Worm (Caenorhabditis elegans) whole organism, L4 larva: ENCODE measurements around the gene gcy-32.

ENCODE experiments used
- F44E2.7 ChIP-seq: fragments of 200-800 bp; sonication (Bioruptor generic); IDR thresholded peaks from 2 replicates; pipeline ENCODE4 v2.1.2; 2022; ENCODE audit warnings: missing genetic modification characterization, missing compliant biosample characterization
- Y105C5A.15 ChIP-seq: fragments of 200-800 bp; sonication (Bioruptor generic); IDR thresholded peaks from 2 replicates; pipeline ENCODE4 v1.3.6; 2022; ENCODE audit warnings: missing genetic modification characterization, missing compliant biosample characterization
- aly-2 ChIP-seq: sonication (generic microtip); optimal IDR thresholded peaks from 2 replicates; lab custom pipeline; 2018; ENCODE audit warnings: missing biosample characterization, missing genetic modification characterization
- ces-1 ChIP-seq: fragments of 150-350 bp; sonication (generic microtip); optimal IDR thresholded peaks from 4 replicates; lab custom pipeline; 2014; ENCODE audit warnings: missing biosample characterization, missing genetic modification reagents, missing genetic modification characterization
- nhr-111 ChIP-seq: fragments of 200-800 bp; sonication (Bioruptor generic); optimal IDR thresholded peaks from 2 replicates; lab custom pipeline; 2018; ENCODE audit warnings: mild to moderate bottlenecking, missing genetic modification characterization, missing compliant biosample characterization
- nhr-42 ChIP-seq: fragments of 200-800 bp; sonication (Bioruptor generic); IDR thresholded peaks from 2 replicates; pipeline ENCODE4 v1.3.6; 2022; ENCODE audit warnings: missing genetic modification characterization, missing compliant biosample characterization
- nhr-48 ChIP-seq: sonication (generic microtip); optimal IDR thresholded peaks from 2 replicates; lab custom pipeline; 2016; ENCODE audit warnings: mild to moderate bottlenecking, missing genetic modification characterization, missing compliant biosample characterization
- nhr-77 ChIP-seq: fragments of 150-350 bp; optimal IDR thresholded peaks from 2 replicates; lab custom pipeline; 2014; ENCODE audit warnings: missing biosample characterization, missing genetic modification characterization
- snpc-4 ChIP-seq: fragments of 150-350 bp; optimal IDR thresholded peaks from 2 replicates; lab custom pipeline; 2014; ENCODE audit warnings: missing biosample characterization, missing genetic modification characterization
- unc-62 ChIP-seq, 3 experiments: fragments of 150-350 bp in 1 of 3; sonication (generic microtip); optimal IDR thresholded peaks in 2 of 3; peaks in 1 of 3; 1 replicate in 1 of 3; 2 replicates in 2 of 3; lab custom pipeline; 2014 to 2017; ENCODE audit warnings: missing biosample characterization in 3 of 3, missing genetic modification characterization in 3 of 3, missing genetic modification reagents in 3 of 3, missing genotype in 1 of 3
- zip-11 ChIP-seq: fragments of 200-800 bp; sonication (Bioruptor generic); IDR thresholded peaks from 2 replicates; pipeline ENCODE4 v1.3.6; 2022; ENCODE audit warnings: missing genetic modification characterization, missing compliant biosample characterization
- ztf-11 ChIP-seq: fragments of 150-350 bp; optimal IDR thresholded peaks from 2 replicates; lab custom pipeline; 2014; ENCODE audit warnings: missing biosample characterization, missing genetic modification characterization

DNA sequence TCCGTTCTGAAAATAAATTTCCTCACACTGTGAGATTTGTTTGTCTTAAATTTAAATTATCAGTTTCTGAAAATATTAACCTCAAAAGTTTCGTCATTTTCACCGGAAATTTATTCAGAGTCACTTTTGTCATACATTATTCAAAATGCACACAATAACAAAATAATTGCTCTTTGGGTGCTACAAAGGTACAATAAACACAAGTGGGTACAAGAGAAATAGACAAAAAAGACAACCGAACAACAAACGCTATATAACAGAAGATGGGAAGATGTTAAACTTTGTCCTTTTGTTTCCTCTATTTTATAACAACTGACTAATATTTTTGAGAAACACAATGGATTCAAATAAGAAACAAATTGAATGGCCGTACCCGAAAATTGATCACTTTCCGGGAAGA is 45.7 kb downstream of the gcy-32 start:
- TF ChIP-seq nhr-48 (no peak), unc-62 (GFP tag; optimal IDR thresholded peaks at IDR 0.05 in 1 of 2; lab: Kevin White, UChicago) (no peak), unc-62 (tag; optimal IDR thresholded peaks at IDR 0.05; lab: Kevin White, UChicago) (no peak), nhr-42 (GFP tag; lab: Robert Waterston, UW) (no peak), Y105C5A.15 (GFP tag; lab: Robert Waterston, UW) (no peak), F44E2.7 (GFP tag; lab: Robert Waterston, UW) (no peak), snpc-4 (no peak), ces-1 (no peak), zip-11 (GFP tag; lab: Robert Waterston, UW) (no peak), nhr-77 (tag; lab: Kevin White, UChicago) (no peak), aly-2 (tag; lab: Kevin White, UChicago) (no peak), nhr-111 (no peak), ztf-11 (tag; lab: Kevin White, UChicago) (no peak)
